Fruit fly (Drosophila melanogaster): ENCODE measurements around the gene Alp12.

DNA sequence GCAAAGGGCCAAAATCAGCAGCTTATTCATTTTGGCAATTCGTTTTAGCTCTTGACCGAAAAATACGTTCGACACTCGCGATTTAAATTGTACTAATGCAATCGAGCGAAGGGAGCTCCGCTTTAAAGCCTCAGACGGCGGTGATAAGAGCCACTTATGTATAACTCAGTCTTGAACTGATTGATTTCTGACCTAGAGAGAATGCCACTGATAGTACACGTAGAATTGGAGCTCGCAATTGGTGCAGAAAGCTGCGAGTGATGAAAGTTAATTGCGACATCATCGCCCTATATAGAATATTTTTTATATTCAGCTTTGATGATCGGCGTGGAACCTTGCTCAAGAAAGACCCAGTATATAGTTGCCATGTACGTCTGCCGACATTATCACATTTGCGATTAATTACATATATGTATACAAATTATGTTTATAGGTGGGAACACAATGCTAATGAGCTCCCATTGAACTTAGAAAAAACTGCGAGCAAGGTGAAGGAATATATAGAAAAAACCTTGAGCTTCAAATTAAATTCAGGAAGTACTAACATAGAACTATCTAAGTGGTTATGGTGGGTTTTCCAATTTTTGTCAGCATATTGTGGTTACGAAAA, 37.6 kb upstream of the Alp12 start, which contains the start of gene fon:
- TF ChIP-seq CG32772 (GFP tag; IDR thresholded peaks at IDR 0.05) (no peak), Gsc (GFP tag; IDR thresholded peaks at IDR 0.05) (no peak)

All from whole organism, embryonic.